Worm (Caenorhabditis elegans) whole organism, late embryonic: ENCODE measurements around the gene ceh-91.

ENCODE experiments used
- ama-1 ChIP-seq: fragments of 150-350 bp; optimal IDR thresholded peaks from 2 replicates; lab custom pipeline; 2014
- ceh-22 ChIP-seq: sonication (generic microtip); optimal IDR thresholded peaks from 2 replicates; lab custom pipeline; 2017; ENCODE audit warnings: missing biosample characterization, missing genetic modification characterization
- ceh-9 ChIP-seq: sonication (generic microtip); optimal IDR thresholded peaks from 2 replicates; lab custom pipeline; 2016; ENCODE audit warnings: mild to moderate bottlenecking, missing genetic modification characterization, inconsistent platforms, missing compliant biosample characterization
- dmd-4 ChIP-seq: sonication (generic microtip); optimal IDR thresholded peaks from 2 replicates; lab custom pipeline; 2016; ENCODE audit warnings: borderline replicate concordance, missing genetic modification characterization, missing compliant biosample characterization
- dve-1 ChIP-seq: sonication (generic microtip); optimal IDR thresholded peaks from 2 replicates; lab custom pipeline; 2017; ENCODE audit warnings: antibody characterized with exemption, mild to moderate bottlenecking, missing genetic modification characterization, missing compliant biosample characterization
- elt-2 ChIP-seq: sonication (generic microtip); optimal IDR thresholded peaks from 2 replicates; lab custom pipeline; 2016; ENCODE audit warnings: missing genetic modification reagents, missing genetic modification characterization, missing compliant biosample characterization
- fkh-10 ChIP-seq: fragments of 150-350 bp; optimal IDR thresholded peaks from 2 replicates; lab custom pipeline; 2014; ENCODE audit warnings: missing biosample characterization, missing genetic modification reagents, missing genetic modification characterization
- nfya-1 ChIP-seq: sonication (generic microtip); optimal IDR thresholded peaks from 2 replicates; lab custom pipeline; 2017; ENCODE audit warnings: missing genetic modification characterization, mild to moderate bottlenecking, missing compliant biosample characterization, antibody characterized with exemption, moderate library complexity
- nhr-11 ChIP-seq: fragments of 150-350 bp; optimal IDR thresholded peaks from 2 replicates; lab custom pipeline; 2014; ENCODE audit warnings: missing biosample characterization, missing genetic modification characterization
- pha-4 ChIP-seq: fragments of 150-350 bp; optimal IDR thresholded peaks from 2 replicates; lab custom pipeline; 2018; ENCODE audit warnings: missing biosample characterization, missing genetic modification reagents, missing genetic modification characterization
- pqm-1 ChIP-seq: sonication (generic microtip); optimal IDR thresholded peaks from 2 replicates; lab custom pipeline; 2016; ENCODE audit warnings: missing genetic modification characterization, missing compliant biosample characterization
- sox-2 ChIP-seq: fragments of 200-800 bp; sonication (Bioruptor generic); IDR thresholded peaks from 2 replicates; pipeline ENCODE4 v1.3.6; 2022; ENCODE audit warnings: missing genetic modification reagents, missing genetic modification characterization, missing compliant biosample characterization
- sox-4 ChIP-seq: sonication (generic microtip); optimal IDR thresholded peaks from 2 replicates; lab custom pipeline; 2017; ENCODE audit warnings: mild to moderate bottlenecking, missing genetic modification characterization, inconsistent platforms, missing compliant biosample characterization

DNA sequence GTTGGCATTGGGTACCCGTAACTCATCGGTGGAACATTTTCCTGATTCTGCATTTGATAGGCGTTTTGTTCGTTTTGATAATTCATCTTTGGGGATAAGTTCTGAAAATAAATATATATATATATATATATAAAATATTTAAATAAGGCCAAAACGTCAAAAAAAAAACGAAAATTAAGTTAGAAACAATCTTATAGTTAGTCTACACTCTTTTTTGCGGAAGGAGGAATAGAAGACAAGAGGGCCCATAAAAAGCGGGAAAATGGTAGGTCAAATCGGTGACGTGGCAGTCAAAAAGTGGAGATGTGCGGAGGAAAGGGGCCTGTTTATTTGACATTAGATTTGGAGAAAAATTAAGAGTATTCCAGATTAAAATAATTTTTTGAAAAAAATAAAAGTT lies 20.2 kb downstream of the ceh-91 start, which contains the start of gene tbx-33:
- TF ChIP-seq pha-4 (tag; lab: Kevin White, UChicago): no peak
- no peak for TF ChIP-seq fkh-10 (GFP tag; lab: Kevin White, UChicago)
- TF ChIP-seq sox-2: no peak
- TF ChIP-seq dve-1 (tag; lab: Kevin White, UChicago): no peak
- TF ChIP-seq ama-1 (lab: Kevin White, UChicago): no peak
- TF ChIP-seq nhr-11 (tag; lab: Kevin White, UChicago): no peak
- TF ChIP-seq dmd-4: no peak
- no peak for TF ChIP-seq pqm-1 (tag; lab: Kevin White, UChicago)
- TF ChIP-seq elt-2: no peak
- TF ChIP-seq ceh-9 (tag; lab: Kevin White, UChicago): no peak
- TF ChIP-seq nfya-1: no peak
- TF ChIP-seq sox-4 (tag; lab: Kevin White, UChicago): no peak
- no peak for TF ChIP-seq ceh-22
